Fruit fly (Drosophila melanogaster) whole organism, prepupa: ENCODE data around the gene fzo.

ENCODE experiments used
- Blimp-1 ChIP-seq: fragments of 200-800 bp; sonication (Bioruptor generic); optimal IDR thresholded peaks from 3 replicates; lab custom pipeline; 2017; ENCODE audit warnings: missing biosample characterization, missing genetic modification characterization, mild to moderate bottlenecking, moderate library complexity, missing genetic modification reagents
- CG10631 ChIP-seq: fragments of 200-800 bp; sonication (Bioruptor generic); optimal IDR thresholded peaks from 2 replicates; lab custom pipeline; 2016; ENCODE audit warnings: missing biosample characterization, missing genetic modification characterization
- CG10669 ChIP-seq: fragments of 200-800 bp; sonication (Bioruptor generic); optimal IDR thresholded peaks from 3 replicates; lab custom pipeline; 2018; ENCODE audit warnings: missing biosample characterization, mild to moderate bottlenecking, missing genetic modification characterization, moderate library complexity
- CG11762 ChIP-seq: fragments of 200-800 bp; sonication (Bioruptor generic); optimal IDR thresholded peaks from 3 replicates; lab custom pipeline; 2016; ENCODE audit warnings: missing biosample characterization, missing genetic modification characterization; ENCODE audit not compliant: insufficient read depth
- CG15336 ChIP-seq: fragments of 200-800 bp; sonication (Bioruptor generic); IDR thresholded peaks from 2 replicates; pipeline ENCODE4 v1.3.6; 2022; ENCODE audit warnings: missing biosample characterization, missing genetic modification characterization
- CG1621 ChIP-seq: fragments of 200-800 bp; sonication (Bioruptor generic); optimal IDR thresholded peaks from 3 replicates; lab custom pipeline; 2018; ENCODE audit warnings: missing biosample characterization, mild to moderate bottlenecking, missing genetic modification characterization
- CG31627 ChIP-seq: fragments of 200-800 bp; sonication (Bioruptor generic); optimal IDR thresholded peaks from 3 replicates; lab custom pipeline; 2016; ENCODE audit warnings: missing biosample characterization, missing genetic modification characterization
- CG32006 ChIP-seq: fragments of 200-800 bp; sonication (Bioruptor generic); optimal IDR thresholded peaks from 3 replicates; lab custom pipeline; 2017; ENCODE audit warnings: missing biosample characterization, mild to moderate bottlenecking, missing genetic modification characterization
- CG3919 ChIP-seq: fragments of 200-800 bp; sonication (Bioruptor generic); optimal IDR thresholded peaks from 3 replicates; lab custom pipeline; 2016; ENCODE audit warnings: missing biosample characterization, missing genetic modification characterization
- CG4318 ChIP-seq: fragments of 200-800 bp; sonication (Bioruptor generic); optimal IDR thresholded peaks from 3 replicates; lab custom pipeline; 2017; ENCODE audit warnings: missing biosample characterization, mild to moderate bottlenecking, missing genetic modification characterization
- CG6163 ChIP-seq: fragments of 200-800 bp; sonication (Bioruptor generic); IDR thresholded peaks from 3 replicates; pipeline ENCODE4 v1.3.6; 2022; ENCODE audit warnings: missing biosample characterization, missing genetic modification characterization
- CG6276 ChIP-seq: fragments of 200-800 bp; sonication (Bioruptor generic); optimal IDR thresholded peaks from 2 replicates; lab custom pipeline; 2017; ENCODE audit warnings: missing biosample characterization, mild to moderate bottlenecking, missing genetic modification characterization
- CG6792 ChIP-seq: fragments of 200-800 bp; sonication (Bioruptor generic); optimal IDR thresholded peaks from 3 replicates; lab custom pipeline; 2016; ENCODE audit warnings: missing biosample characterization, missing genetic modification characterization
- CG6808 ChIP-seq: fragments of 200-800 bp; sonication (Bioruptor generic); optimal IDR thresholded peaks from 3 replicates; lab custom pipeline; 2017; ENCODE audit warnings: missing biosample characterization, missing genetic modification characterization, mild to moderate bottlenecking, moderate library complexity, missing genetic modification reagents
- CG6854 ChIP-seq: fragments of 200-800 bp; sonication (Bioruptor generic); optimal IDR thresholded peaks from 2 replicates; lab custom pipeline; 2017; ENCODE audit warnings: missing biosample characterization, mild to moderate bottlenecking, missing genetic modification characterization
- CG7368 ChIP-seq: fragments of 200-800 bp; sonication (Bioruptor generic); optimal IDR thresholded peaks from 3 replicates; lab custom pipeline; 2016; ENCODE audit warnings: missing biosample characterization, missing genetic modification characterization
- CG8119 ChIP-seq: fragments of 200-800 bp; sonication (Bioruptor generic); IDR thresholded peaks from 3 replicates; pipeline ENCODE4 v1.3.6; 2022; ENCODE audit warnings: missing biosample characterization, missing genetic modification characterization
- CG8319 ChIP-seq: fragments of 200-800 bp; sonication (Bioruptor generic); optimal IDR thresholded peaks from 3 replicates; lab custom pipeline; 2016; ENCODE audit warnings: missing biosample characterization, missing genetic modification characterization
- Eip75B ChIP-seq: fragments of 200-800 bp; sonication (Bioruptor generic); optimal IDR thresholded peaks from 3 replicates; lab custom pipeline; 2016; ENCODE audit warnings: missing biosample characterization, missing genetic modification characterization
- Eip78C ChIP-seq: fragments of 200-800 bp; sonication (Bioruptor generic); peaks from one replicate; lab custom pipeline; 2016; ENCODE audit warnings: missing biosample characterization, missing genetic modification characterization
- Ets21C ChIP-seq: fragments of 200-800 bp; sonication (Bioruptor generic); optimal IDR thresholded peaks from 3 replicates; lab custom pipeline; 2016; ENCODE audit warnings: missing biosample characterization, missing genetic modification characterization
- Ets96B ChIP-seq: fragments of 200-800 bp; optimal IDR thresholded peaks from 2 replicates; lab custom pipeline; 2019; ENCODE audit warnings: missing biosample characterization, mild to moderate bottlenecking, missing genetic modification characterization, moderate library complexity
- Gug ChIP-seq: fragments of 200-800 bp; sonication (Bioruptor generic); IDR thresholded peaks from 2 replicates; pipeline ENCODE4 v1.3.6; 2022; ENCODE audit warnings: missing biosample characterization, missing genetic modification characterization
- Hr38 ChIP-seq: sonication (Bioruptor generic); optimal IDR thresholded peaks from 2 replicates; lab custom pipeline; 2016; ENCODE audit warnings: missing biosample characterization, missing genetic modification characterization
- Hr4 ChIP-seq: fragments of 200-800 bp; sonication (Bioruptor generic); optimal IDR thresholded peaks from 3 replicates; lab custom pipeline; 2016; ENCODE audit warnings: missing biosample characterization, missing genetic modification characterization
- Lpt ChIP-seq: fragments of 200-800 bp; sonication (Bioruptor generic); optimal IDR thresholded peaks from 3 replicates; lab custom pipeline; 2016; ENCODE audit warnings: missing biosample characterization, missing genetic modification characterization
- Met ChIP-seq: fragments of 200-800 bp; sonication (Bioruptor generic); optimal IDR thresholded peaks from 3 replicates; lab custom pipeline; 2016; ENCODE audit warnings: missing biosample characterization, missing genetic modification characterization
- OdsH ChIP-seq: fragments of 200-800 bp; sonication (Bioruptor generic); optimal IDR thresholded peaks from 3 replicates; lab custom pipeline; 2016; ENCODE audit warnings: missing biosample characterization, missing genetic modification characterization
- Smox ChIP-seq: fragments of 200-800 bp; sonication (Bioruptor generic); optimal IDR thresholded peaks from 3 replicates; lab custom pipeline; 2016; ENCODE audit warnings: missing biosample characterization, missing genetic modification characterization
- Sox102F ChIP-seq: fragments of 200-800 bp; sonication (Bioruptor generic); optimal IDR thresholded peaks from 2 replicates; lab custom pipeline; 2016; ENCODE audit warnings: missing biosample characterization, mild to moderate bottlenecking, missing genetic modification characterization
- Sox14 ChIP-seq: fragments of 200-800 bp; sonication (Bioruptor generic); optimal IDR thresholded peaks from 3 replicates; lab custom pipeline; 2016; ENCODE audit warnings: missing biosample characterization, missing genetic modification characterization
- Sox15 ChIP-seq: fragments of 200-800 bp; sonication (Bioruptor generic); optimal IDR thresholded peaks from 3 replicates; lab custom pipeline; 2016; ENCODE audit warnings: missing biosample characterization, missing genetic modification characterization
- achi ChIP-seq: fragments of 200-800 bp; sonication (Bioruptor generic); optimal IDR thresholded peaks from 3 replicates; lab custom pipeline; 2016; ENCODE audit warnings: missing biosample characterization, missing genetic modification characterization
- acj6 ChIP-seq: fragments of 200-800 bp; sonication (Bioruptor generic); optimal IDR thresholded peaks from 3 replicates; lab custom pipeline; 2016; ENCODE audit warnings: missing biosample characterization, missing genetic modification characterization
- cyc ChIP-seq: fragments of 200-800 bp; sonication (Bioruptor generic); optimal IDR thresholded peaks from 3 replicates; lab custom pipeline; 2016; ENCODE audit warnings: missing biosample characterization, missing genetic modification characterization
- dac ChIP-seq: fragments of 200-800 bp; sonication (Bioruptor generic); optimal IDR thresholded peaks from 2 replicates; lab custom pipeline; 2017; ENCODE audit warnings: missing biosample characterization, mild to moderate bottlenecking, missing genetic modification characterization
- dsx ChIP-seq: fragments of 200-800 bp; optimal IDR thresholded peaks from 3 replicates; lab custom pipeline; 2019; ENCODE audit warnings: missing biosample characterization, mild to moderate bottlenecking, missing genetic modification characterization, moderate library complexity; ENCODE audit not compliant: poor library complexity, severe bottlenecking
- eg ChIP-seq: fragments of 200-800 bp; sonication (Bioruptor generic); IDR thresholded peaks from 3 replicates; pipeline ENCODE4 v1.3.6; 2022; ENCODE audit warnings: missing biosample characterization, missing genetic modification characterization
- esn ChIP-seq: fragments of 200-800 bp; sonication (Bioruptor generic); optimal IDR thresholded peaks from 2 replicates; lab custom pipeline; 2016; ENCODE audit warnings: missing biosample characterization, mild to moderate bottlenecking, missing genetic modification characterization, moderate library complexity
- fd85E ChIP-seq: fragments of 200-800 bp; sonication (Bioruptor generic); optimal IDR thresholded peaks from 3 replicates; lab custom pipeline; 2016; ENCODE audit warnings: missing biosample characterization, missing genetic modification characterization
- fkh ChIP-seq: fragments of 200-800 bp; sonication (Bioruptor generic); optimal IDR thresholded peaks from 3 replicates; lab custom pipeline; 2017; ENCODE audit warnings: missing biosample characterization, mild to moderate bottlenecking, missing genetic modification characterization, moderate library complexity
- lz ChIP-seq: fragments of 200-800 bp; sonication (Bioruptor generic); optimal IDR thresholded peaks from 3 replicates; lab custom pipeline; 2016; ENCODE audit warnings: missing biosample characterization, missing genetic modification characterization
- net ChIP-seq: fragments of 200-800 bp; sonication (Bioruptor generic); optimal IDR thresholded peaks from 3 replicates; lab custom pipeline; 2016; ENCODE audit warnings: missing biosample characterization, missing genetic modification characterization
- pdm3 ChIP-seq: fragments of 200-800 bp; sonication (Bioruptor generic); optimal IDR thresholded peaks from 3 replicates; lab custom pipeline; 2016; ENCODE audit warnings: missing biosample characterization, missing genetic modification characterization
- salr ChIP-seq, 2 experiments: fragments of 200-800 bp; sonication (Bioruptor generic); optimal IDR thresholded peaks; 3 replicates each; lab custom pipeline; 2016 to 2018; ENCODE audit warnings: missing biosample characterization in 2 of 2, missing genetic modification characterization in 2 of 2, mild to moderate bottlenecking in 1 of 2
- ss ChIP-seq, 2 experiments: fragments of 200-800 bp; sonication (Bioruptor generic); optimal IDR thresholded peaks; 2 replicates in 1 of 2; 3 replicates in 1 of 2; lab custom pipeline; 2017 to 2018; ENCODE audit warnings: mild to moderate bottlenecking in 2 of 2, missing biosample characterization in 2 of 2, missing genetic modification characterization in 2 of 2, moderate library complexity in 1 of 2
- svp ChIP-seq: fragments of 200-800 bp; sonication (Bioruptor generic); peaks from one replicate; lab custom pipeline; 2016; ENCODE audit warnings: missing biosample characterization, missing genetic modification characterization
- topi ChIP-seq: fragments of 200-800 bp; sonication (Bioruptor generic); optimal IDR thresholded peaks from 3 replicates; lab custom pipeline; 2016; ENCODE audit warnings: missing biosample characterization, missing genetic modification characterization
- vri ChIP-seq: fragments of 200-800 bp; sonication (Bioruptor generic); optimal IDR thresholded peaks from 3 replicates; lab custom pipeline; 2016; ENCODE audit warnings: missing biosample characterization, mild to moderate bottlenecking, missing genetic modification characterization

fzo gene

DNA sequence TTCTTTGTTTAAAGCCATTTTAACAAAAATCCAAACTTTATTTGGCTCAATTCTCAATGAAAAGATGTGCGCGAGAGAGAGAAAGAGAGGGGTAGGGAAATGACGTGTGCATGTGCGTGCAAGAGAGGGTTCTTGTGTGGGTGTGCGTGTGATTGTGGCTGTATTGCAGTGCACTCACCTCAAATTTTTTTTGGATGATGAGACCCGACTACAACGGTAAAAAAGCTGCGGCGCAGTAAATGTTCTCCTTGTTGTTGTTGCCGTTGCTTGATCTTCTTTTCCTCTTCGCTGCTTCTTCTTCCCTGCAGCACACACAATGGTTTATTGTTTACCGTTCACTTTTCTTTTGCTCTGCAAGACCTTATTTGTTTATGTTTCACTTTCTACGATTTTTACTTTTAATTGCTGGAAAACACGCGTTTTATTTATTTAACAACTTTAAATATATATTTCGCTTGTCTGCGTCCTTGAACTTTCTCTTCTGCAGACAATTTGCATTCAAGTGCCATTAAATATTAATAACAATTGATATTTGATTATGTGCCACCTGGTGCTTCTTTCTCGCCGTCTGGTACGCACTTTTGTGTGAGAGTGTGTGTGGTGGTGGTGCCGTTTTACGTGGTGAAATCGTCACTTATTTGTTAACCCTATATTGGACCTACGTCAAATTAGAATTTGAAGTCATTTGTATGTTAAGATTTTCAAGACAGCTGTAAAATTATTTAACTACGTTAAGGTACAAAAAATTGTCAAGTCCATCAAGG lies 16.6 kb upstream of the fzo start:
- TF ChIP-seq dsx (no peak), Sox14 (GFP tag; lab: Kevin White, UChicago) (no peak), Blimp-1 (peak; percentile 89), Ets96B (tag; lab: Kevin White, UChicago) (no peak), net (GFP tag; lab: Kevin White, UChicago) (no peak), Hr38 (GFP tag; lab: Kevin White, UChicago) (no peak), CG6163 (GFP tag; lab: Robert Waterston, UW) (no peak), Eip75B (GFP tag; lab: Kevin White, UChicago) (no peak), CG3919 (GFP tag; lab: Kevin White, UChicago) (no peak), topi (GFP tag; lab: Kevin White, UChicago) (peak; percentile 33), Met (GFP tag; lab: Kevin White, UChicago) (peak; percentile 37), CG8319 (GFP tag; lab: Kevin White, UChicago) (no peak), CG7368 (GFP tag; lab: Kevin White, UChicago) (no peak), Smox (no peak), pdm3 (GFP tag; lab: Kevin White, UChicago) (no peak), fd85E (GFP tag; lab: Kevin White, UChicago) (no peak), Ets21C (GFP tag; lab: Kevin White, UChicago) (no peak), CG31627 (GFP tag; lab: Kevin White, UChicago) (no peak), CG10631 (GFP tag; lab: Kevin White, UChicago) (no peak), CG8119 (GFP tag; lab: Robert Waterston, UW) (no peak), CG32006 (GFP tag; lab: Kevin White, UChicago) (no peak), esn (GFP tag; lab: Kevin White, UChicago) (peak; percentile 29), Gug (GFP tag; lab: Robert Waterston, UW) (no peak), CG6808 (no peak), acj6 (GFP tag; lab: Kevin White, UChicago) (no peak), CG6854 (GFP tag; lab: Kevin White, UChicago) (peak; percentile 5), ss (GFP tag; optimal IDR thresholded peaks at IDR 0.05; lab: Kevin White, UChicago) (no peak), salr (GFP tag; optimal IDR thresholded peaks at IDR 0.05; lab: Kevin White, UChicago) (no peak), fkh (GFP tag; lab: Kevin White, UChicago) (peak; percentile 54), achi (GFP tag; lab: Kevin White, UChicago) (no peak), CG6276 (GFP tag; lab: Kevin White, UChicago) (no peak), dac (GFP tag; lab: Kevin White, UChicago) (no peak), vri (peak; percentile 43), CG10669 (no peak), cyc (no peak), CG6792 (no peak), CG4318 (GFP tag; lab: Kevin White, UChicago) (no peak), Lpt (GFP tag; lab: Kevin White, UChicago) (no peak), Sox15 (GFP tag; lab: Kevin White, UChicago) (no peak), Sox102F (peak; percentile 35), CG11762 (GFP tag; lab: Kevin White, UChicago) (no peak), CG1621 (tag; lab: Kevin White, UChicago) (no peak), OdsH (no peak), Hr4 (no peak), Eip78C (GFP tag; lab: Kevin White, UChicago) (peak; percentile 71), CG15336 (GFP tag; lab: Robert Waterston, UW) (peak; percentile 61), svp (GFP tag; lab: Kevin White, UChicago) (peak; percentile 85), lz (GFP tag; lab: Kevin White, UChicago) (peak; percentile 20), eg (GFP tag; lab: Robert Waterston, UW) (0 out of 3 replicates have a peak, but pooled peaks have one; percentile 35)
- TF ChIP-seq, all 60 proteins: peak for 13
